Worm (Caenorhabditis elegans) whole organism, L3 larva: ENCODE results near the gene Y67H2A.2.

ENCODE experiments used
- R02D3.7 ChIP-seq: fragments of 150-350 bp; optimal IDR thresholded peaks from 2 replicates; lab custom pipeline; 2014; ENCODE audit warnings: missing biosample characterization, missing genetic modification characterization
- ZK546.5 ChIP-seq: sonication (generic microtip); optimal IDR thresholded peaks from 2 replicates; lab custom pipeline; 2017; ENCODE audit warnings: missing biosample characterization, missing genetic modification characterization
- ceh-16 ChIP-seq: sonication (generic microtip); optimal IDR thresholded peaks from 2 replicates; lab custom pipeline; 2017; ENCODE audit warnings: missing biosample characterization, missing genetic modification characterization
- ceh-82 ChIP-seq: fragments of 150-350 bp; optimal IDR thresholded peaks from 2 replicates; lab custom pipeline; 2014; ENCODE audit warnings: missing biosample characterization, missing genetic modification characterization
- ceh-9 ChIP-seq: sonication (generic microtip); optimal IDR thresholded peaks from 2 replicates; lab custom pipeline; 2018; ENCODE audit warnings: missing biosample characterization, missing genetic modification characterization
- egl-5 ChIP-seq: fragments of 150-350 bp; optimal IDR thresholded peaks from 2 replicates; lab custom pipeline; 2017; ENCODE audit warnings: missing biosample characterization, missing genetic modification reagents, missing genetic modification characterization, inconsistent platforms
- elt-1 ChIP-seq: fragments of 150-350 bp; optimal IDR thresholded peaks from 2 replicates; lab custom pipeline; 2014; ENCODE audit warnings: missing biosample characterization, missing genetic modification characterization
- elt-2 ChIP-seq: sonication (generic microtip); optimal IDR thresholded peaks from 2 replicates; lab custom pipeline; 2016; ENCODE audit warnings: missing genetic modification reagents, mild to moderate bottlenecking, missing genetic modification characterization, missing compliant biosample characterization
- elt-3 ChIP-seq, 3 experiments: fragments of 150-350 bp in 1 of 3; sonication (generic microtip) in 2 of 3; optimal IDR thresholded peaks; 2 replicates in 2 of 3; 4 replicates in 1 of 3; lab custom pipeline; 2014 to 2017; ENCODE audit warnings: missing biosample characterization in 3 of 3, missing genetic modification characterization in 3 of 3
- fkh-10 ChIP-seq: sonication (generic microtip); optimal IDR thresholded peaks from 2 replicates; lab custom pipeline; 2017; ENCODE audit warnings: missing biosample characterization, missing genetic modification reagents, missing genetic modification characterization
- fkh-2 ChIP-seq: fragments of 150-350 bp; optimal IDR thresholded peaks from 2 replicates; lab custom pipeline; 2014; ENCODE audit warnings: missing biosample characterization, missing genetic modification reagents, missing genetic modification characterization
- hmg-11 ChIP-seq: sonication (generic microtip); optimal IDR thresholded peaks from 2 replicates; lab custom pipeline; 2016; ENCODE audit warnings: missing genetic modification characterization, missing compliant biosample characterization
- jun-1 ChIP-seq: fragments of 150-350 bp; optimal IDR thresholded peaks from 2 replicates; lab custom pipeline; 2014; ENCODE audit warnings: missing biosample characterization, missing genetic modification reagents, missing genetic modification characterization
- lin-39 ChIP-seq: fragments of 150-350 bp; optimal IDR thresholded peaks from 2 replicates; lab custom pipeline; 2018; ENCODE audit warnings: missing biosample characterization, missing genetic modification reagents, missing genetic modification characterization
- mdl-1 ChIP-seq: fragments of 150-350 bp; optimal IDR thresholded peaks from 2 replicates; lab custom pipeline; 2014; ENCODE audit warnings: missing biosample characterization, missing genetic modification characterization
- nfya-1 ChIP-seq: sonication (generic microtip); optimal IDR thresholded peaks from 2 replicates; lab custom pipeline; 2017; ENCODE audit warnings: missing genetic modification characterization, mild to moderate bottlenecking, missing compliant biosample characterization, antibody characterized with exemption, moderate library complexity; ENCODE audit not compliant: insufficient read depth
- nhr-11 ChIP-seq: fragments of 150-350 bp; optimal IDR thresholded peaks from 2 replicates; lab custom pipeline; 2014; ENCODE audit warnings: missing biosample characterization, missing genetic modification characterization
- nhr-12 ChIP-seq: fragments of 150-350 bp; optimal IDR thresholded peaks from 2 replicates; lab custom pipeline; 2014; ENCODE audit warnings: missing biosample characterization, missing genetic modification characterization
- nhr-23 ChIP-seq: fragments of 150-350 bp; optimal IDR thresholded peaks from 2 replicates; lab custom pipeline; 2014; ENCODE audit warnings: missing biosample characterization, missing genetic modification reagents, missing genetic modification characterization
- nhr-25 ChIP-seq: sonication (generic microtip); optimal IDR thresholded peaks from 2 replicates; lab custom pipeline; 2017; ENCODE audit warnings: missing biosample characterization, missing genetic modification characterization
- nhr-43 ChIP-seq: sonication (generic microtip); optimal IDR thresholded peaks from 2 replicates; lab custom pipeline; 2016; ENCODE audit warnings: mild to moderate bottlenecking, missing genetic modification characterization, missing compliant biosample characterization; ENCODE audit not compliant: poor library complexity, severe bottlenecking
- nhr-67 ChIP-seq: fragments of 150-350 bp; optimal IDR thresholded peaks from 2 replicates; lab custom pipeline; 2014; ENCODE audit warnings: missing biosample characterization, missing genetic modification characterization
- nhr-76 ChIP-seq: fragments of 150-350 bp; sonication (generic microtip); optimal IDR thresholded peaks from 5 replicates; lab custom pipeline; 2014; ENCODE audit warnings: missing biosample characterization, missing genetic modification characterization
- nhr-77 ChIP-seq: fragments of 150-350 bp; optimal IDR thresholded peaks from 2 replicates; lab custom pipeline; 2014; ENCODE audit warnings: missing biosample characterization, missing genetic modification characterization
- pqm-1 ChIP-seq: fragments of 150-350 bp; optimal IDR thresholded peaks from 2 replicates; lab custom pipeline; 2017; ENCODE audit warnings: missing biosample characterization, missing genetic modification characterization, inconsistent platforms
- sea-2 ChIP-seq: fragments of 150-350 bp; sonication (generic microtip); optimal IDR thresholded peaks from 4 replicates; lab custom pipeline; 2014; ENCODE audit warnings: missing biosample characterization, missing genetic modification reagents, missing genetic modification characterization
- skn-1 ChIP-seq: fragments of 150-350 bp; optimal IDR thresholded peaks from 2 replicates; lab custom pipeline; 2014; ENCODE audit warnings: missing biosample characterization, missing genetic modification characterization
- snpc-4 ChIP-seq: fragments of 150-350 bp; optimal IDR thresholded peaks from 2 replicates; lab custom pipeline; 2014; ENCODE audit warnings: missing biosample characterization, missing genetic modification characterization
- tbx-2 ChIP-seq: sonication (generic microtip); optimal IDR thresholded peaks from 2 replicates; lab custom pipeline; 2016; ENCODE audit warnings: mild to moderate bottlenecking, missing genetic modification characterization, missing compliant biosample characterization
- unc-62 ChIP-seq: fragments of 150-350 bp; sonication (generic microtip); optimal IDR thresholded peaks from 4 replicates; lab custom pipeline; 2014; ENCODE audit warnings: missing biosample characterization, missing genetic modification reagents, missing genetic modification characterization
- ztf-11 ChIP-seq: fragments of 150-350 bp; optimal IDR thresholded peaks from 2 replicates; lab custom pipeline; 2014; ENCODE audit warnings: missing biosample characterization, missing genetic modification characterization

The Y67H2A.2 gene

DNA sequence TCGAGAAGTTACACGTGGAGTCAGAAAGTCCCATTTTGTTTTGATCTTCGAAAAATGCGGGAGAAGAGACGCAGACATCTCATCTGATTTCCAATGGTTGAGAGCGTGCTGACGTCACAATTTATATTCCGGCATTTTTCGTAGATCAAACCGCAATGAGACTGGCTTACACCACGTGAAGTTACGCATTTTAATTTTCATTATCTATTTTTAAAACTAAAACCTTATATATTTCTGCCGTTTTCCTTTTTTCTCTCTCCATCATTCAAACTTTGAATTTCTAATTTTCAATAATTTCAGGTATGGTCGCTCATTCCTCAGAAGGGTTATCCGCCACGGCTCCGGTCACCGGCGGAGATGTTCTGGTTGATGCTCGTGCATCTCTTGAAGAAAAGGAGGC is 17.7 kb upstream of the Y67H2A.2 start, which contains the start of gene fat-1:
TSS of gene fat-1 (plus strand) at position 301 of the 400 bp plus-strand sequence.
- no peak for TF ChIP-seq ceh-82 (tag; lab: Kevin White, UChicago)
- TF ChIP-seq mdl-1, result no peak
- no peak for TF ChIP-seq skn-1 (tag; lab: Kevin White, UChicago)
- TF ChIP-seq elt-1 (tag; lab: Kevin White, UChicago), result no peak
- TF ChIP-seq fkh-10 (GFP tag; lab: Kevin White, UChicago), result no peak
- no peak for TF ChIP-seq elt-2 (tag; lab: Kevin White, UChicago)
- TF ChIP-seq R02D3.7 (tag; lab: Kevin White, UChicago), result no peak
- TF ChIP-seq ceh-9 (tag; lab: Kevin White, UChicago), result no peak
- TF ChIP-seq nhr-77 (tag; lab: Kevin White, UChicago), result no peak
- TF ChIP-seq, all 47 proteins: peak for 0

- TF ChIP-seq nhr-77 (tag; lab: Kevin White, UChicago) (no peak), elt-2 (tag; lab: Kevin White, UChicago) (peak; percentile 99), nfya-1 (tag; lab: Kevin White, UChicago) (no peak), unc-62 (GFP tag; lab: Kevin White, UChicago) (no peak), nhr-12 (tag; lab: Kevin White, UChicago) (no peak), mdl-1 (peak; percentile 3), nhr-23 (tag; lab: Kevin White, UChicago) (no peak), hmg-11 (tag; lab: Kevin White, UChicago) (peak; percentile 15), nhr-11 (tag; lab: Kevin White, UChicago) (no peak), fkh-10 (GFP tag; lab: Kevin White, UChicago) (no peak), egl-5 (no peak), elt-3 (tag; optimal IDR thresholded peaks at IDR 0.05; lab: Kevin White, UChicago) (peak in 1 of 3 experiments; percentile 46), sea-2 (GFP tag; lab: Kevin White, UChicago) (no peak), ztf-11 (tag; lab: Kevin White, UChicago) (no peak), pqm-1 (tag; lab: Kevin White, UChicago) (peak; percentile 96), nhr-43 (tag; lab: Kevin White, UChicago) (peak; percentile 46), ceh-16 (no peak), jun-1 (tag; lab: Kevin White, UChicago) (peak; percentile 82), lin-39 (tag; lab: Kevin White, UChicago) (no peak), skn-1 (tag; lab: Kevin White, UChicago) (no peak), ZK546.5 (tag; lab: Kevin White, UChicago) (no peak), nhr-76 (no peak), ceh-82 (tag; lab: Kevin White, UChicago) (no peak), nhr-25 (tag; lab: Kevin White, UChicago) (no peak), snpc-4 (tag; lab: Kevin White, UChicago) (no peak), nhr-67 (tag; lab: Kevin White, UChicago) (no peak), R02D3.7 (tag; lab: Kevin White, UChicago) (no peak)
These were observed 16.6 kb upstream of the Y67H2A.2 start for ce11 chrIV:13314181-13314580.

- peak; percentile 44 for TF ChIP-seq lin-39 (tag; lab: Kevin White, UChicago)
- peak; percentile 36 for TF ChIP-seq nfya-1 (tag; lab: Kevin White, UChicago)
- peak; percentile 52 for TF ChIP-seq hmg-11 (tag; lab: Kevin White, UChicago)
- TF ChIP-seq elt-2 (tag; lab: Kevin White, UChicago), result peak; percentile 73
- TF ChIP-seq ceh-82 (tag; lab: Kevin White, UChicago), result no peak
These were observed 15.5 kb upstream of the Y67H2A.2 start for ce11 chrIV:13313156-13313555.

DNA sequence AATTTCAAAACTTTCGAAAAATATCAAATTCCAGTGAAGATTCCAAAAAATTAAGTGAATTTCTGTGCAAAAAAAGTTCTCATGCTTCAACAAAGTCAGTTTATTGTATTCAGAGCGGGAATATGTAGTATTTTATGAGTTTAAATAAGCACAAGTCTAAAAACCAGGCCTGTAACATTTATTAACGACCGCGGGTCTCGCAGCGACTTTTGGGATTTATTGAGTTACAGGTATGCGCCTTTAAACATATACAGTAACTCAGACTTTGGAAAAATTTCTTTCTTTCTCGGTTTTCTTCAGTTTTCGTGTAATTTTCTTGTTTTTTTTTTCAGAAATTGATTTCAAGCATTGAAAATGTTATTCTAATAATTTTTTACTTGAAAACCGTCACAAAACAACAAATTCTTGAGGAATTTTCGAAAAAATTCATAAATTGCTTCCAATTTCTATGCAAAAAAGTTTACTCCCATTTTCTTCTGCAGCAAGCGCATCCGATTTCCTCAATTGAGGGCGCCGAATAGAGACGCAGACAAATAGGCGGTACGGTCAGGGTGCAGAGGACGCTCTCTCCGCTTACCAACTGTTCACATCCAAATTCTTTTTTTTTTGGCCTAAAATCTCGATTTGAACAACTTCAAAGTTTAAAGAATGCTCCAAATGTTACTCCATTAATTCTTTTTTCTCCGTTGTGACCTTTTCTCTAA is 13.9 kb upstream of the Y67H2A.2 start:
- peak; percentile 2 for TF ChIP-seq nhr-23 (tag; lab: Kevin White, UChicago)
- no peak for TF ChIP-seq ztf-11 (tag; lab: Kevin White, UChicago)
- no peak for TF ChIP-seq sea-2 (GFP tag; lab: Kevin White, UChicago)
- no peak for TF ChIP-seq fkh-2 (tag; lab: Kevin White, UChicago)
- TF ChIP-seq nfya-1 (tag; lab: Kevin White, UChicago), result peak; percentile 54
- no peak for TF ChIP-seq tbx-2 (tag; lab: Kevin White, UChicago)
- no peak for TF ChIP-seq ceh-82 (tag; lab: Kevin White, UChicago)
- no peak for TF ChIP-seq nhr-12 (tag; lab: Kevin White, UChicago)
